Fruit fly (Drosophila melanogaster) whole organism: ENCODE results near the gene Mst77F.

ENCODE experiments used
- CG8478 ChIP-seq: fragments of >200 bp; optimal IDR thresholded peaks from 2 replicates; lab custom pipeline; 2018; ENCODE audit warnings: inconsistent platforms
- Dll ChIP-seq: fragments of >200 bp; optimal IDR thresholded peaks from 2 replicates; lab custom pipeline; 2017
- psq ChIP-seq: fragments of >200 bp; optimal IDR thresholded peaks from 2 replicates; lab custom pipeline; 2017
- usp ChIP-seq: fragments of >200 bp; optimal IDR thresholded peaks from 2 replicates; lab custom pipeline; 2017; ENCODE audit warnings: missing biosample characterization, missing genetic modification characterization, mixed read lengths

DNA sequence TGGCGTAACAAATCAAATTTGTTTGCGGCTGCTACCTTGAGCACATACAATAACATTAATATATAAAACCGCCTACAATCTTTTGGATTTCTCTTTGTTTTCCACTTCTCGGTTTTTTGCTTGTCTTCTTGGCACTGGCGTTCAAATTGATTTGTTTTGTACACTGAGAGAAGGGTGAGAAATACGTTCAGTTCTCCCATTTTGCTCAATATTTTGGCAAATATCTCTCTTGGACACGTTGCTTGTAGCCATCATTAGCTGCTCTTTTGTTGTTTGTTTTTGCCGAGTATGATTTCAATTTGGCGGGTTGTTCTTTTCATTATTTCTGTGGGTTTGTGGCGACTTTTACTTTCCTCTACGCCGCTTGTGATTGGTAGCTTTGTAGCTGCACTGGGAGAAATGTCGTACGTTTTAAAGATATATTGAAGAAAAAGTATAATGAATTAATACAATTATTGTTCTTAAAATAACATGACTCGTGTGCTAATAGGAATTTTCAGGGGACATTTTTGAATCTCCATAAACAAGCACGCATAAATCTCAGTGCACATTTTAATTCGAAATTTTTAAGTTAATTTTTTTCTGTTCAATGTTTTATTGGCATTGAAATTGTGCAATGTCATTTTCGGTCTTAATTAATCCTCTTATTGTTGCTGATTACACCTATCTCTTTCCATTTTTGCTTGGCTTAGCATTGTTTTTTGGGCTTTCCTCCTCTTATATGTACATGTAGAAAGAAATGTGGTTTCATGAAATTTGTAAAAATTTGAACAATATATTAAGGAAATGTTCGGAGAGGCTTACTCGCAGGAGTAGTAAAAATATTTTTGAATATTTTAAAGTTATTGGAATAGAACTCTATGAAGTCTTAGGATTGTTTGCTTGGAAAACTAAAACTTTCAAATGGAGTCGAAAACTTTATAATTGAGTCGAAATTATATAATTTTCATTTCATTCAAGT, 9.4 kb upstream of the Mst77F start:
- no peak for TF ChIP-seq Dll
- TF ChIP-seq usp (GFP tag; lab: Kevin White, UChicago): no peak
- TF ChIP-seq psq (lab: Kevin White, UChicago): no peak
- no peak for TF ChIP-seq CG8478 (lab: Kevin White, UChicago)
